Worm (Caenorhabditis elegans): Measurements from ENCODE around the gene fbxb-87.

Gene fbxb-87

DNA sequence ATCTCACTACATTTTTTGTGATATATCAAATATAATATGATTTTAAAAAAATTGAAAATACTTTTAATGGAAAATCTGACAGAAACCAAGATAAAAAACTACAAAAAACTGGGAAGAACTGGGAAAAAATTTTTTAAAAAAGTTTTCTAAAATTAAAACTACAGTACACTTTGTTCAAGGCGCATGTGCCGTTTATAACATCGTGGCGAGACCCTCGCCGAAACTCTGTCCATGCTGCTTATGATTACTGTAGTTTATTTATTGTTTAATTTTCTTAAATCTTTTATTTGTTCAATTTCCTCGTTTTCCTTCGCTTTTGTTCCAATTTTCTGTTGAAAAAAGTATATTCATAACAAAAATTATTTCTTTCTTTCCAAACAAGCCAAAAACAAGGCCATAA lies 12.9 kb upstream of the fbxb-87 start, which contains the start of gene athp-1 (continued):
- TF ChIP-seq tlf-1 (GFP tag; optimal IDR thresholded peaks at IDR 0.05) = no peak
- no peak for TF ChIP-seq K11D2.4 (GFP tag; IDR thresholded peaks at IDR 0.05)
- no peak; the same call in 1 of the 2 replicates for TF ChIP-seq hmg-1.2 (GFP tag; IDR thresholded peaks at IDR 0.05)
- TF ChIP-seq pbrm-1 (GFP tag; IDR thresholded peaks at IDR 0.05) = no peak
- no peak for TF ChIP-seq ceh-40 (GFP tag; IDR thresholded peaks at IDR 0.05)
- TF ChIP-seq let-526 (GFP tag; IDR thresholded peaks at IDR 0.05) = no peak
- TF ChIP-seq egrh-3 (GFP tag; IDR thresholded peaks at IDR 0.05) = no peak
- TF ChIP-seq hlh-26 (GFP tag; conservative IDR thresholded peaks at IDR 0.05) = no peak
- peak; percentile 11 for TF ChIP-seq F49E8.2 (tag; optimal IDR thresholded peaks at IDR 0.05; ENCODE audit: insufficient read depth)
- no peak for TF ChIP-seq B0019.2 (GFP tag; conservative IDR thresholded peaks at IDR 0.05)
- TF ChIP-seq unc-62 (GFP tag; optimal IDR thresholded peaks at IDR 0.05) = no peak
- no peak for TF ChIP-seq T07F8.4 (tag; optimal IDR thresholded peaks at IDR 0.05)
- no peak for TF ChIP-seq madf-10 (tag; optimal IDR thresholded peaks at IDR 0.05)
- no peak for TF ChIP-seq rec-8 (tag; optimal IDR thresholded peaks at IDR 0.05)
- peak; percentile 95 for TF ChIP-seq F33H1.4 (GFP tag; IDR thresholded peaks at IDR 0.05)
- TF ChIP-seq aptf-3 (GFP tag; IDR thresholded peaks at IDR 0.05) = no peak
- TF ChIP-seq ztf-6 (GFP tag; IDR thresholded peaks at IDR 0.05) = no peak
- TF ChIP-seq ztf-25 (GFP tag; IDR thresholded peaks at IDR 0.05) = no peak
- TF ChIP-seq F57A8.1 (GFP tag; optimal IDR thresholded peaks at IDR 0.05) = no peak
- TF ChIP-seq rcor-1 (GFP tag; IDR thresholded peaks at IDR 0.05) = no peak
- no peak for TF ChIP-seq F23B12.7 (tag; optimal IDR thresholded peaks at IDR 0.05; ENCODE audit: insufficient read depth)
- no peak for TF ChIP-seq F39B2.1 (GFP tag; IDR thresholded peaks at IDR 0.05)
- TF ChIP-seq hrde-1 (tag; optimal IDR thresholded peaks at IDR 0.05; ENCODE audit: borderline replicate concordance) = no peak
- TF ChIP-seq nhr-90 (tag; optimal IDR thresholded peaks at IDR 0.05) = no peak
- no peak for TF ChIP-seq Y95B8A.8 (GFP tag; IDR thresholded peaks at IDR 0.05)
- no peak for TF ChIP-seq lag-1 (GFP tag; IDR thresholded peaks at IDR 0.05)
- peak; percentile 65 for TF ChIP-seq lin-54 (GFP tag; optimal IDR thresholded peaks at IDR 0.05)
- TF ChIP-seq Y79H2A.3 (GFP tag; conservative IDR thresholded peaks at IDR 0.05) = no peak
- TF ChIP-seq hsf-1 (GFP tag; IDR thresholded peaks at IDR 0.05) = 0 out of 2 replicates have a peak, but pooled peaks have one; percentile 55
- no peak for TF ChIP-seq attf-5 (GFP tag; optimal IDR thresholded peaks at IDR 0.05)
- no peak for TF ChIP-seq cebp-2 (GFP tag; IDR thresholded peaks at IDR 0.05)
- TF ChIP-seq dpff-1 (tag; optimal IDR thresholded peaks at IDR 0.05) = no peak
- TF ChIP-seq egl-44 (GFP tag; IDR thresholded peaks at IDR 0.05) = no peak
- no peak for TF ChIP-seq atf-7 (tag; optimal IDR thresholded peaks at IDR 0.05)
- no peak for TF ChIP-seq ets-4 (GFP tag; optimal IDR thresholded peaks at IDR 0.05)
- TF ChIP-seq him-1 (tag; optimal IDR thresholded peaks at IDR 0.05) = no peak
- no peak for TF ChIP-seq cebp-1 (GFP tag; IDR thresholded peaks at IDR 0.05)
- no peak for TF ChIP-seq cebp-1 (tag; optimal IDR thresholded peaks at IDR 0.05)
- no peak for TF ChIP-seq egl-18 (GFP tag; IDR thresholded peaks at IDR 0.05)
- no peak for TF ChIP-seq ceh-58 (GFP tag; IDR thresholded peaks at IDR 0.05)
- TF ChIP-seq lin-40 (tag; optimal IDR thresholded peaks at IDR 0.05) = no peak
- TF ChIP-seq bed-2 (GFP tag; IDR thresholded peaks at IDR 0.05) = no peak
- peak; percentile 65 for TF ChIP-seq snpc-1.3 (tag; optimal IDR thresholded peaks at IDR 0.05; ENCODE audit: insufficient read depth)
- TF ChIP-seq efl-1 (GFP tag; optimal IDR thresholded peaks at IDR 0.05) = peak; percentile 29
- no peak for TF ChIP-seq C06A6.2 (GFP tag; conservative IDR thresholded peaks at IDR 0.05)
- no peak for TF ChIP-seq lin-26 (GFP tag; IDR thresholded peaks at IDR 0.05)
- TF ChIP-seq lsy-27 (tag; optimal IDR thresholded peaks at IDR 0.05; ENCODE audit: borderline replicate concordance, insufficient read depth) = no peak
- no peak for TF ChIP-seq Y67H2A.10 (GFP tag; conservative IDR thresholded peaks at IDR 0.05)
- no peak for TF ChIP-seq ekl-4 (GFP tag; IDR thresholded peaks at IDR 0.05)

Measured in whole organism, young adult.